Fruit fly (Drosophila melanogaster) whole organism, prepupa: Measurements from ENCODE around the gene ab.

ENCODE experiments used
- CG10631 ChIP-seq: fragments of 200-800 bp; sonication (Bioruptor generic); optimal IDR thresholded peaks from 2 replicates; lab custom pipeline; 2016; ENCODE audit warnings: missing biosample characterization, missing genetic modification characterization
- CG10669 ChIP-seq: fragments of 200-800 bp; sonication (Bioruptor generic); optimal IDR thresholded peaks from 3 replicates; lab custom pipeline; 2018; ENCODE audit warnings: missing biosample characterization, mild to moderate bottlenecking, missing genetic modification characterization, moderate library complexity
- CG11294 ChIP-seq: fragments of 200-800 bp; sonication (Bioruptor generic); IDR thresholded peaks from 2 replicates; pipeline ENCODE4 v1.3.6; 2022; ENCODE audit warnings: missing biosample characterization, missing genetic modification characterization
- CG11762 ChIP-seq: fragments of 200-800 bp; sonication (Bioruptor generic); optimal IDR thresholded peaks from 3 replicates; lab custom pipeline; 2016; ENCODE audit warnings: missing biosample characterization, missing genetic modification characterization; ENCODE audit not compliant: insufficient read depth
- CG11902 ChIP-seq: fragments of 200-800 bp; sonication (Bioruptor generic); optimal IDR thresholded peaks from 3 replicates; lab custom pipeline; 2016; ENCODE audit warnings: missing biosample characterization, missing genetic modification characterization
- CG15336 ChIP-seq: fragments of 200-800 bp; sonication (Bioruptor generic); IDR thresholded peaks from 2 replicates; pipeline ENCODE4 v1.3.6; 2022; ENCODE audit warnings: missing biosample characterization, missing genetic modification characterization
- CG1621 ChIP-seq: fragments of 200-800 bp; sonication (Bioruptor generic); optimal IDR thresholded peaks from 3 replicates; lab custom pipeline; 2018; ENCODE audit warnings: missing biosample characterization, mild to moderate bottlenecking, missing genetic modification characterization
- CG16779 ChIP-seq: fragments of 200-800 bp; sonication (Bioruptor generic); optimal IDR thresholded peaks from 3 replicates; lab custom pipeline; 2017; ENCODE audit warnings: missing biosample characterization, mild to moderate bottlenecking, missing genetic modification characterization
- CG3032 ChIP-seq: fragments of 200-800 bp; optimal IDR thresholded peaks from 2 replicates; lab custom pipeline; 2019; ENCODE audit warnings: missing biosample characterization, mild to moderate bottlenecking, missing genetic modification characterization, moderate library complexity
- CG31627 ChIP-seq: fragments of 200-800 bp; sonication (Bioruptor generic); optimal IDR thresholded peaks from 3 replicates; lab custom pipeline; 2016; ENCODE audit warnings: missing biosample characterization, missing genetic modification characterization
- CG32006 ChIP-seq: fragments of 200-800 bp; sonication (Bioruptor generic); optimal IDR thresholded peaks from 3 replicates; lab custom pipeline; 2017; ENCODE audit warnings: missing biosample characterization, mild to moderate bottlenecking, missing genetic modification characterization
- CG34406 ChIP-seq: fragments of 200-800 bp; sonication (Bioruptor generic); optimal IDR thresholded peaks from 3 replicates; lab custom pipeline; 2016; ENCODE audit warnings: missing biosample characterization, missing genetic modification characterization
- CG3919 ChIP-seq: fragments of 200-800 bp; sonication (Bioruptor generic); optimal IDR thresholded peaks from 3 replicates; lab custom pipeline; 2016; ENCODE audit warnings: missing biosample characterization, missing genetic modification characterization
- CG4318 ChIP-seq: fragments of 200-800 bp; sonication (Bioruptor generic); optimal IDR thresholded peaks from 3 replicates; lab custom pipeline; 2017; ENCODE audit warnings: missing biosample characterization, mild to moderate bottlenecking, missing genetic modification characterization
- CG6276 ChIP-seq: fragments of 200-800 bp; sonication (Bioruptor generic); optimal IDR thresholded peaks from 2 replicates; lab custom pipeline; 2017; ENCODE audit warnings: missing biosample characterization, mild to moderate bottlenecking, missing genetic modification characterization
- CG6808 ChIP-seq: fragments of 200-800 bp; sonication (Bioruptor generic); optimal IDR thresholded peaks from 3 replicates; lab custom pipeline; 2017; ENCODE audit warnings: missing biosample characterization, missing genetic modification characterization, mild to moderate bottlenecking, moderate library complexity, missing genetic modification reagents
- CG8319 ChIP-seq: fragments of 200-800 bp; sonication (Bioruptor generic); optimal IDR thresholded peaks from 3 replicates; lab custom pipeline; 2016; ENCODE audit warnings: missing biosample characterization, missing genetic modification characterization
- CG9139 ChIP-seq: fragments of 200-800 bp; sonication (Bioruptor generic); optimal IDR thresholded peaks from 3 replicates; lab custom pipeline; 2017; ENCODE audit warnings: missing biosample characterization, mild to moderate bottlenecking, missing genetic modification characterization
- Eip75B ChIP-seq: fragments of 200-800 bp; sonication (Bioruptor generic); optimal IDR thresholded peaks from 3 replicates; lab custom pipeline; 2016; ENCODE audit warnings: missing biosample characterization, missing genetic modification characterization
- Eip93F ChIP-seq: fragments of 200-800 bp; sonication (Bioruptor generic); optimal IDR thresholded peaks from 2 replicates; lab custom pipeline; 2016; ENCODE audit warnings: missing biosample characterization, mild to moderate bottlenecking, missing genetic modification characterization
- Ets21C ChIP-seq: fragments of 200-800 bp; sonication (Bioruptor generic); optimal IDR thresholded peaks from 3 replicates; lab custom pipeline; 2016; ENCODE audit warnings: missing biosample characterization, missing genetic modification characterization
- Ets96B ChIP-seq: fragments of 200-800 bp; optimal IDR thresholded peaks from 2 replicates; lab custom pipeline; 2019; ENCODE audit warnings: missing biosample characterization, mild to moderate bottlenecking, missing genetic modification characterization, moderate library complexity
- Gug ChIP-seq: fragments of 200-800 bp; sonication (Bioruptor generic); IDR thresholded peaks from 2 replicates; pipeline ENCODE4 v1.3.6; 2022; ENCODE audit warnings: missing biosample characterization, missing genetic modification characterization
- Hr38 ChIP-seq: sonication (Bioruptor generic); optimal IDR thresholded peaks from 2 replicates; lab custom pipeline; 2016; ENCODE audit warnings: missing biosample characterization, missing genetic modification characterization
- Hr39 ChIP-seq: fragments of 200-800 bp; sonication (Bioruptor generic); optimal IDR thresholded peaks from 2 replicates; lab custom pipeline; 2016; ENCODE audit warnings: missing biosample characterization, missing genetic modification characterization
- Hr4 ChIP-seq: fragments of 200-800 bp; sonication (Bioruptor generic); optimal IDR thresholded peaks from 3 replicates; lab custom pipeline; 2016; ENCODE audit warnings: missing biosample characterization, missing genetic modification characterization
- Smox ChIP-seq: fragments of 200-800 bp; sonication (Bioruptor generic); optimal IDR thresholded peaks from 3 replicates; lab custom pipeline; 2016; ENCODE audit warnings: missing biosample characterization, missing genetic modification characterization
- Sox14 ChIP-seq: fragments of 200-800 bp; sonication (Bioruptor generic); optimal IDR thresholded peaks from 3 replicates; lab custom pipeline; 2016; ENCODE audit warnings: missing biosample characterization, missing genetic modification characterization
- Sox15 ChIP-seq: fragments of 200-800 bp; sonication (Bioruptor generic); optimal IDR thresholded peaks from 3 replicates; lab custom pipeline; 2016; ENCODE audit warnings: missing biosample characterization, missing genetic modification characterization
- achi ChIP-seq: fragments of 200-800 bp; sonication (Bioruptor generic); optimal IDR thresholded peaks from 3 replicates; lab custom pipeline; 2016; ENCODE audit warnings: missing biosample characterization, missing genetic modification characterization
- acj6 ChIP-seq: fragments of 200-800 bp; sonication (Bioruptor generic); optimal IDR thresholded peaks from 3 replicates; lab custom pipeline; 2016; ENCODE audit warnings: missing biosample characterization, missing genetic modification characterization
- cyc ChIP-seq: fragments of 200-800 bp; sonication (Bioruptor generic); optimal IDR thresholded peaks from 3 replicates; lab custom pipeline; 2016; ENCODE audit warnings: missing biosample characterization, missing genetic modification characterization
- dac ChIP-seq: fragments of 200-800 bp; sonication (Bioruptor generic); optimal IDR thresholded peaks from 2 replicates; lab custom pipeline; 2017; ENCODE audit warnings: missing biosample characterization, mild to moderate bottlenecking, missing genetic modification characterization
- dsx ChIP-seq: fragments of 200-800 bp; optimal IDR thresholded peaks from 3 replicates; lab custom pipeline; 2019; ENCODE audit warnings: missing biosample characterization, mild to moderate bottlenecking, missing genetic modification characterization, moderate library complexity; ENCODE audit not compliant: poor library complexity, severe bottlenecking
- esn ChIP-seq: fragments of 200-800 bp; sonication (Bioruptor generic); optimal IDR thresholded peaks from 2 replicates; lab custom pipeline; 2016; ENCODE audit warnings: missing biosample characterization, mild to moderate bottlenecking, missing genetic modification characterization, moderate library complexity
- fkh ChIP-seq: fragments of 200-800 bp; sonication (Bioruptor generic); optimal IDR thresholded peaks from 3 replicates; lab custom pipeline; 2017; ENCODE audit warnings: missing biosample characterization, mild to moderate bottlenecking, missing genetic modification characterization, moderate library complexity
- lz ChIP-seq: fragments of 200-800 bp; sonication (Bioruptor generic); optimal IDR thresholded peaks from 3 replicates; lab custom pipeline; 2016; ENCODE audit warnings: missing biosample characterization, missing genetic modification characterization
- pdm3 ChIP-seq: fragments of 200-800 bp; sonication (Bioruptor generic); optimal IDR thresholded peaks from 3 replicates; lab custom pipeline; 2016; ENCODE audit warnings: missing biosample characterization, missing genetic modification characterization
- salr ChIP-seq, 2 experiments: fragments of 200-800 bp; sonication (Bioruptor generic); optimal IDR thresholded peaks; 3 replicates each; lab custom pipeline; 2016 to 2018; ENCODE audit warnings: missing biosample characterization in 2 of 2, missing genetic modification characterization in 2 of 2, mild to moderate bottlenecking in 1 of 2
- spab ChIP-seq: fragments of 200-800 bp; sonication (Bioruptor generic); optimal IDR thresholded peaks from 2 replicates; lab custom pipeline; 2017; ENCODE audit warnings: missing biosample characterization, mild to moderate bottlenecking, missing genetic modification characterization, missing genetic modification reagents
- ss ChIP-seq, 2 experiments: fragments of 200-800 bp; sonication (Bioruptor generic); optimal IDR thresholded peaks; 2 replicates in 1 of 2; 3 replicates in 1 of 2; lab custom pipeline; 2017 to 2018; ENCODE audit warnings: mild to moderate bottlenecking in 2 of 2, missing biosample characterization in 2 of 2, missing genetic modification characterization in 2 of 2, moderate library complexity in 1 of 2
- svp ChIP-seq: fragments of 200-800 bp; sonication (Bioruptor generic); peaks from one replicate; lab custom pipeline; 2016; ENCODE audit warnings: missing biosample characterization, missing genetic modification characterization
- topi ChIP-seq: fragments of 200-800 bp; sonication (Bioruptor generic); optimal IDR thresholded peaks from 3 replicates; lab custom pipeline; 2016; ENCODE audit warnings: missing biosample characterization, missing genetic modification characterization

Gene ab

DNA sequence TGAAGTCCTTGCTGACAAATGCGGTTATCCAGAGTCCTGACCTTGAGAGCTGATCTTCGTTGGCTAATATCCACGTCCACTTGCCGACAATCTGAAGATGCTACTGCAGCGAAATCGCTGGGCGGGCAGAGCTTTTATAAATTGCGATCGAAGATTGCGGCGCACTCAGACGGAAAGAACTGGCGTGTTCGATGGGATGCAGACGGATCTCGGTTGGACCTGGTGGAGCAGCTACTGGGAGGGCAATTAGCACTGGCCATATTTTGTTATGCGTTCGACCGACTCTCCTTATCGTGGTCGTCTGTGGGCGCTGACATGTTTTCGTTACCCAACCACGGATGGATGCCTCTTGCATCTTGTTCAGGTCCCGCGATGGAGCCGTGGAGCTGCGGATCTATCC is 75.1 kb downstream of the ab start, which contains the start of gene Osi21:
Gene Osi21 (minus strand): TSS at position 101 of the 400 bp plus-strand sequence.
- no peak for TF ChIP-seq Ets21C (GFP tag; lab: Kevin White, UChicago)
- TF ChIP-seq, all 60 proteins: peak for 0

DNA sequence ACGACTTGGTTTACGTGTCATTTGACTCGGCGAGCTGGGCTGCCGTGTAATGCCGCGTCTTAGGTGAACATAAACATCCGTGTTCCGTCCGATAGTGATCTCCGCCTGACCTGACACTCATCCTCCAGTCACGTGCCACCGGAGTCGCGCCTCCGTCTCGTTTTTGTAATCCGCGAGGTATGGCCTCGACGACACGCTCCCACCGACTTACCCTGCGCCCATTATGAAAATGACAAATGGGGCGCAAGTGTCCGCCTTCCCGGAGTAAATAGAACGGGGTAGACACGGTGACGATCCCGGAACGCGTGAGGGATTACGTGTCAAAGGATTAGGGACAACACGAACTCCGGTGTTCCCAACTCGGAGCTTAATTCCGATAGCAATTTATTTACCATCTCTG is 85.3 kb downstream of the ab start:
- no peak for TF ChIP-seq lz (GFP tag; lab: Kevin White, UChicago)
- no peak for TF ChIP-seq CG31627 (GFP tag; lab: Kevin White, UChicago)

DNA sequence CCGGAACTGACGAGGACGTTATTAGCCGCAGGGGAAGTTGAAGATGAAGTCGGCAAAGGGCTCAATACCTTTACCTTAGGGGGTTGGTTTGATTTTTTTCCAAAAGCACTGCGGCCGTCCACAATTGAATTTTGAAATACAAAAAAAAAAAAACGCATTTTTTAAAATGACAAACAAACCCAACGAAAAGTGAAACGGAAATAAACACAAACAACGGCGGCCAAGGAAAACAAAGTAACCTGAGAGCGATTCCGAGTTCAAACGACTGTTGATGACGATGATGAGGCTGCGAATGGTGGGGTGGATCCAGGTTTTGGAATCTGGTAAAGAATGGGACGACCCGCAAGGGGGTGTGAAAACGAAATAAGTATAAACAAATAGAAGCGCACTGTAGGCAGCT is 86.0 kb downstream of the ab start:
- TF ChIP-seq Eip93F (GFP tag; lab: Kevin White, UChicago): no peak
- no peak for TF ChIP-seq CG15336 (GFP tag; lab: Robert Waterston, UW)
- TF ChIP-seq Hr4 (GFP tag; lab: Kevin White, UChicago): no peak
- TF ChIP-seq svp (GFP tag; lab: Kevin White, UChicago): no peak
- TF ChIP-seq pdm3: no peak
- no peak for TF ChIP-seq Ets96B (tag; lab: Kevin White, UChicago)
- TF ChIP-seq spab (GFP tag; lab: Kevin White, UChicago): no peak
- TF ChIP-seq CG9139: no peak
- no peak for TF ChIP-seq achi
- TF ChIP-seq Hr39 (GFP tag; lab: Kevin White, UChicago): no peak
- TF ChIP-seq CG3919 (GFP tag; lab: Kevin White, UChicago): no peak
- no peak for TF ChIP-seq ss (GFP tag; optimal IDR thresholded peaks at IDR 0.05; lab: Kevin White, UChicago)
- TF ChIP-seq CG10631: no peak

DNA sequence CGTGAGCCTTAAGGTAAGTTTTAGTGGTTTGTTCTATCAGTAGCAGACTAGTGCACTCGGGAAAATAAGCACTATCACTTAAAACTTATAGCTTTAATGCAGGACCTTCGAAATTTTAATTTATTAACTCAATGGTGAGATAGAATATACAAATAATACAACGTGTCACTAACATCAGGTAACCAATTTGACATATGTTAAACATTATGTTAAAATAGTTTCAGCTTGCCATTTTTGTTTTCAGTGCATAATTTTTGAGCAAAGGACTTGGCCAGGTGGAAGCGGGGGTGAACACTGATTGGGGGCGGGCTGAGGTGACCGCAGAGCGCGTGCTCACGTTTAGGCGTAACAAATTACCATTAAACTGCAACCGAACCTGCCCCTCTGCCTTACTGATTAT is 92.0 kb downstream of the ab start:
- TF ChIP-seq svp (GFP tag; lab: Kevin White, UChicago) (peak; percentile 11), CG8319 (GFP tag; lab: Kevin White, UChicago) (no peak), ss (GFP tag; optimal IDR thresholded peaks at IDR 0.05; lab: Kevin White, UChicago) (peak in 1 of 2 experiments; percentile 18)

DNA sequence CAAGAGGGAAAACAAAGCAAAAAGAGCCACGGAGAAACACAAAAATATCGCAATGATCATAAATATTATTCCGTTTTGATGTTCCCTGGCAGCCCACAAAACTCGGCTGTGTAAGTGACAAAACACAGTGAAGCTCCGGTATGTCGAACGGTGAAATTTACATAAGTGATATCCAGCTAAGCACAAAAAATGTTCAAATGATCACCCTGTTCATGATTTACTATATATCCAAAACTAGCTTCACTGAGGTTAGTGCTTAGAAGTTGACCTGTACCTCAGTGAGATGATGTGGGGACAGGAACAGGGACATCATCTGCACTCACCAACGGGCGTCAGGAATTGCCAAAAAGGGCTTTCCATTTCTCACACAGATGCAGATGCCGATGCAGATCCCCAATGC is 95.6 kb downstream of the ab start:
- TF ChIP-seq CG10631 (peak; percentile 42), dsx (GFP tag; lab: Kevin White, UChicago) (no peak), CG4318 (GFP tag; lab: Kevin White, UChicago) (no peak), CG32006 (GFP tag; lab: Kevin White, UChicago) (no peak), Eip75B (GFP tag; lab: Kevin White, UChicago) (peak; percentile 42), Hr4 (GFP tag; lab: Kevin White, UChicago) (no peak), CG1621 (tag; lab: Kevin White, UChicago) (peak; percentile 23), CG16779 (tag; lab: Kevin White, UChicago) (no peak), Hr38 (GFP tag; lab: Kevin White, UChicago) (no peak), dac (no peak), svp (GFP tag; lab: Kevin White, UChicago) (peak; percentile 93), Gug (GFP tag; lab: Robert Waterston, UW) (no peak), acj6 (peak; percentile 70), CG8319 (GFP tag; lab: Kevin White, UChicago) (peak; percentile 25), CG3032 (no peak), cyc (peak; percentile 80), CG10669 (no peak), CG11902 (GFP tag; lab: Kevin White, UChicago) (peak; percentile 74), CG9139 (no peak), pdm3 (peak; percentile 69), CG34406 (GFP tag; lab: Kevin White, UChicago) (peak; percentile 58), Smox (GFP tag; lab: Kevin White, UChicago) (peak; percentile 79), CG15336 (GFP tag; lab: Robert Waterston, UW) (no peak), fkh (GFP tag; lab: Kevin White, UChicago) (no peak), CG11294 (GFP tag; lab: Robert Waterston, UW) (no peak), esn (peak; percentile 80), Sox15 (GFP tag; lab: Kevin White, UChicago) (peak; percentile 68), achi (peak; percentile 40), CG6276 (GFP tag; lab: Kevin White, UChicago) (no peak), salr (GFP tag; optimal IDR thresholded peaks at IDR 0.05; lab: Kevin White, UChicago) (peak in 1 of 2 experiments; percentile 10), topi (peak; percentile 71), CG11762 (GFP tag; lab: Kevin White, UChicago) (peak; percentile 2), CG3919 (GFP tag; lab: Kevin White, UChicago) (peak; percentile 70), Sox14 (GFP tag; lab: Kevin White, UChicago) (peak; percentile 60), CG6808 (no peak)
